Worm (Caenorhabditis elegans) whole organism, L4/young adult: ENCODE measurements around the gene vnut-1.

Source experiments
- W03F9.2 ChIP-seq: fragments of 150-350 bp; optimal IDR thresholded peaks from 2 replicates; lab custom pipeline; 2014; ENCODE audit warnings: missing biosample characterization, missing genetic modification characterization
- dao-5 ChIP-seq: sonication (generic microtip); optimal IDR thresholded peaks from 2 replicates; lab custom pipeline; 2016; ENCODE audit warnings: missing genotype, missing genetic modification characterization, moderate library complexity, missing compliant biosample characterization
- him-1 ChIP-seq: sonication (generic microtip); optimal IDR thresholded peaks from 2 replicates; lab custom pipeline; 2016; ENCODE audit warnings: missing genotype, missing genetic modification reagents, missing genetic modification characterization, missing compliant biosample characterization

Gene vnut-1

ce11 chrII:14527104-14527503 lies 37.5 kb downstream of the vnut-1 start:
- no peak for TF ChIP-seq dao-5 (tag; lab: Kevin White, UChicago)
- TF ChIP-seq him-1: no peak
- no peak for TF ChIP-seq W03F9.2

- TF ChIP-seq him-1 (no peak), W03F9.2 (peak; percentile 71)
Observed at ce11 chrII:14528233-14528802, 38.7 kb downstream of the vnut-1 start, which contains the start of the genes F57C2.5 and spat-1. Gene F57C2.5 (minus strand): TSS chrII:14528239. Gene spat-1 (plus strand): TSS chrII:14528752.

- TF ChIP-seq him-1 (no peak), W03F9.2 (no peak), dao-5 (tag; lab: Kevin White, UChicago) (no peak)
Observed at ce11 chrII:14534000-14534399, 44.4 kb downstream of the vnut-1 start, which contains the start of gene C04H5.1. Gene C04H5.1 (plus strand): TSS chrII:14534300.

- TF ChIP-seq him-1: no peak
- TF ChIP-seq dao-5 (tag; lab: Kevin White, UChicago): no peak
- TF ChIP-seq W03F9.2: no peak
Observed at ce11 chrII:14537728-14538127, 48.1 kb downstream of the vnut-1 start, which contains the start of the genes clec-147 and C04H5.7. Gene clec-147 (minus strand): TSS chrII:14537828. Gene C04H5.7 (plus strand): TSS chrII:14537946.

- no peak for TF ChIP-seq him-1
- TF ChIP-seq dao-5 (tag; lab: Kevin White, UChicago): no peak
- TF ChIP-seq W03F9.2: no peak
Observed at ce11 chrII:14540551-14540950, 50.9 kb downstream of the vnut-1 start.
